Worm (Caenorhabditis elegans): ENCODE measurements around the gene srh-217.

ce11 chrV:20161781-20162289 lies 33.5 kb downstream of the srh-217 start:
- no peak for TF ChIP-seq ama-1 (optimal IDR thresholded peaks at IDR 0.05)
- no peak for TF ChIP-seq aly-1 (tag; optimal IDR thresholded peaks at IDR 0.05)
- no peak for TF ChIP-seq hnd-1 (tag; optimal IDR thresholded peaks at IDR 0.05)
- no peak for TF ChIP-seq scrt-1 (GFP tag; IDR thresholded peaks at IDR 0.05)

All from whole organism, early embryonic.